Worm (Caenorhabditis elegans): ENCODE measurements around the gene arx-3.

DNA sequence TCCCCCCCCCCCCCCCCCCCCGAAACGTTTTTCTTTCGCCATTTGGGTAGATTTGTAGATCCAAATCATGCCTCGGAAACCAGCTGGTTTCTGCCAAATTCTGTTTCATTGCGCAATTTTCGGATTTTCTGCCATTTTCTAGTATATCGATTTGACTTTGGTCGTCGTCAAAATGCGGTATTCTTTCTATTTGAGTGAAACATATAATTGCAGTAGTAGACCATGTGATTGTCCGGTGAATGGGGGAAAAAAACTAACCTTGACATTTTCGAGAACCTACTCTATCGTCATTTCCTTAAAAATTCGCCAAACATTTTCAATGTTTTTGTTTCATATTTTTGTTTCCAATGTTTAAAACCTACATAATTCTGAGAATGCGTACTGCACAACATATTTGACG lies 42.6 kb downstream of the arx-3 start:
- TF ChIP-seq hlh-30 (tag; optimal IDR thresholded peaks at IDR 0.05; ENCODE audit: insufficient read depth): no peak
- TF ChIP-seq pqm-1 (tag; optimal IDR thresholded peaks at IDR 0.05): no peak
- no peak for TF ChIP-seq dve-1 (tag; optimal IDR thresholded peaks at IDR 0.05)
- no peak for TF ChIP-seq F13H6.1 (tag; optimal IDR thresholded peaks at IDR 0.05)
- no peak for TF ChIP-seq fkh-10 (GFP tag; optimal IDR thresholded peaks at IDR 0.05)
- TF ChIP-seq ceh-14 (tag; optimal IDR thresholded peaks at IDR 0.05): no peak

All from whole organism, late embryonic.